Fruit fly (Drosophila melanogaster) whole organism, wandering third instar larva: ENCODE results near the gene CG16985.

Experiments used
- CG32264 ChIP-seq: fragments of 200-800 bp; sonication (Bioruptor generic); optimal IDR thresholded peaks from 2 replicates; lab custom pipeline; 2016; ENCODE audit warnings: missing biosample characterization, missing genetic modification characterization
- CG9705 ChIP-seq: fragments of 200-800 bp; sonication (Bioruptor generic); optimal IDR thresholded peaks from 2 replicates; lab custom pipeline; 2018; ENCODE audit warnings: missing biosample characterization, mild to moderate bottlenecking, missing genetic modification characterization
- CrebA ChIP-seq: fragments of 200-800 bp; sonication (Bioruptor generic); optimal IDR thresholded peaks from 2 replicates; lab custom pipeline; 2016; ENCODE audit warnings: missing biosample characterization, mild to moderate bottlenecking, missing genetic modification characterization, borderline replicate concordance
- HLH106 ChIP-seq: fragments of 200-800 bp; optimal IDR thresholded peaks from 3 replicates; lab custom pipeline; 2019; ENCODE audit warnings: missing biosample characterization, mild to moderate bottlenecking, missing genetic modification characterization, moderate library complexity
- Hr78 ChIP-seq: fragments of >200 bp; optimal IDR thresholded peaks from 2 replicates; lab custom pipeline; 2017; ENCODE audit warnings: missing biosample characterization, missing genetic modification characterization
- Hr83 ChIP-seq: fragments of 200-300 bp; sonication (Bioruptor generic); optimal IDR thresholded peaks from 2 replicates; lab custom pipeline; 2016; ENCODE audit warnings: missing biosample characterization, mild to moderate bottlenecking, missing genetic modification characterization, moderate library complexity; ENCODE audit not compliant: poor library complexity, severe bottlenecking
- Jra ChIP-seq: sonication (Bioruptor generic); optimal IDR thresholded peaks from 2 replicates; lab custom pipeline; 2016; ENCODE audit warnings: missing biosample characterization, missing genetic modification characterization
- N ChIP-seq: fragments of >200 bp; optimal IDR thresholded peaks from 2 replicates; lab custom pipeline; 2018; ENCODE audit warnings: missing biosample characterization, missing external identifiers, missing genetic modification characterization
- Sp1 ChIP-seq: fragments of 200-800 bp; sonication (Bioruptor generic); optimal IDR thresholded peaks from 3 replicates; lab custom pipeline; 2019; ENCODE audit warnings: missing biosample characterization, mild to moderate bottlenecking, missing genetic modification characterization, moderate library complexity
- fru ChIP-seq: fragments of 200-800 bp; sonication (Bioruptor generic); optimal IDR thresholded peaks from 3 replicates; lab custom pipeline; 2016; ENCODE audit warnings: missing biosample characterization, mild to moderate bottlenecking, missing genetic modification characterization
- pan ChIP-seq: fragments of >200 bp; optimal IDR thresholded peaks from 2 replicates; lab custom pipeline; 2017
- psq ChIP-seq: fragments of 200-800 bp; sonication (Bioruptor generic); optimal IDR thresholded peaks from 3 replicates; lab custom pipeline; 2017; ENCODE audit warnings: missing biosample characterization, mild to moderate bottlenecking, missing genetic modification characterization, moderate library complexity

- TF ChIP-seq psq (peak; percentile 4), Sp1 (GFP tag; lab: Kevin White, UChicago) (no peak), fru (GFP tag; lab: Kevin White, UChicago) (no peak), Jra (GFP tag; lab: Kevin White, UChicago) (no peak), N (GFP tag; lab: Kevin White, UChicago) (no peak), CG32264 (GFP tag; lab: Kevin White, UChicago) (no peak), Hr83 (GFP tag; lab: Kevin White, UChicago) (no peak), CG9705 (GFP tag; lab: Kevin White, UChicago) (no peak), Hr78 (GFP tag; lab: Kevin White, UChicago) (no peak), HLH106 (peak; percentile 22), CrebA (GFP tag; lab: Kevin White, UChicago) (no peak), pan (lab: Kevin White, UChicago) (no peak)
Measured at dm6 chr3L:2584119-2584805, 14.8 kb upstream of the CG16985 start.
